Worm (Caenorhabditis elegans): ENCODE measurements around the gene clec-178.
A peak's percentile ranks its signal among the peaks of the same experiment; 100 is the strongest.

The clec-178 gene

ce11 chrIV:5653649-5654048 is at the start of gene clec-178:
Gene clec-178, plus strand, starts transcription at chrIV:5653949.
- TF ChIP-seq klf-2 (GFP tag; conservative IDR thresholded peaks at IDR 0.05): no peak
- no peak for TF ChIP-seq ref-1 (GFP tag; conservative IDR thresholded peaks at IDR 0.05)
- TF ChIP-seq med-1 (GFP tag; optimal IDR thresholded peaks at IDR 0.05; ENCODE audit: insufficient read depth): no peak
- TF ChIP-seq tab-1 (GFP tag; IDR thresholded peaks at IDR 0.05): no peak
- no peak for TF ChIP-seq T22C8.4 (GFP tag; IDR thresholded peaks at IDR 0.05)
- TF ChIP-seq ztf-23 (GFP tag; IDR thresholded peaks at IDR 0.05): no peak
- TF ChIP-seq ztf-29 (GFP tag; IDR thresholded peaks at IDR 0.05): no peak
- no peak for TF ChIP-seq cog-1 (tag; optimal IDR thresholded peaks at IDR 0.05)

ce11 chrIV:5604465-5604864 is 49.3 kb upstream of the clec-178 start:
- TF ChIP-seq med-1 (GFP tag; optimal IDR thresholded peaks at IDR 0.05; ENCODE audit: insufficient read depth) (no peak), cog-1 (tag; optimal IDR thresholded peaks at IDR 0.05) (peak; percentile 47)

- TF ChIP-seq T22C8.4 (GFP tag; IDR thresholded peaks at IDR 0.05) (no peak), cog-1 (tag; optimal IDR thresholded peaks at IDR 0.05) (no peak), ztf-29 (GFP tag; IDR thresholded peaks at IDR 0.05) (no peak), ztf-23 (GFP tag; IDR thresholded peaks at IDR 0.05) (no peak), flt-1 (GFP tag; IDR thresholded peaks at IDR 0.05) (no peak), tab-1 (GFP tag; IDR thresholded peaks at IDR 0.05) (no peak), klf-2 (GFP tag; conservative IDR thresholded peaks at IDR 0.05) (no peak), ref-1 (GFP tag; conservative IDR thresholded peaks at IDR 0.05) (no peak), med-1 (GFP tag; optimal IDR thresholded peaks at IDR 0.05; ENCODE audit: insufficient read depth) (no peak)
Measured at ce11 chrIV:5605225-5605624, 48.5 kb upstream of the clec-178 start.

- TF ChIP-seq tab-1 (GFP tag; IDR thresholded peaks at IDR 0.05) (no peak), ztf-29 (GFP tag; IDR thresholded peaks at IDR 0.05) (no peak), T22C8.4 (GFP tag; IDR thresholded peaks at IDR 0.05) (no peak), ztf-23 (GFP tag; IDR thresholded peaks at IDR 0.05) (no peak)
Measured at ce11 chrIV:5607343-5607742, 46.4 kb upstream of the clec-178 start.

DNA sequence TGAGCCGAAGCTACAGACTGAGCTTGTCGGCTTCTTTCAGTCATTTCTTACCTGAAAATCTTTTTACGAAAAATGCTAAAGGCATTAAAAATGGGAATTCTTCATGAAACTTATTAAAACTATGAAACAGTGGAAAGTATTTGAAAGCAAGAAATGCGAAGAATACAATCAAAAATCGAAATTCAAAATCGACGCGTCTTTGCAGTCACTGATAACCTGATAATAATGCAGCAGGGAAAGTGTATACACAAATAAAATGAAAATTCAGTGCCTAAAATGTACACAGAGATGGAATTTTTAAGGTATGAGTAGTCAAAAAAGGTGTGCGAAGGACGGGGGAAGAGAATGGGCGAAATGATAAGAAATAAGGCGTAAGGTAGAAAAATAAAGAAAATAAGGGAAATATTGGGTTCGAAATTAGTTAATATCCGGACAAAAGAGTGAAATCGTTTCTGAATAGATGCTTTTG is 39.2 kb upstream of the clec-178 start, which contains the start of gene C39H7.4:
Gene C39H7.4 (minus strand): TSS at position 51 of the 469 bp plus-strand sequence.
- TF ChIP-seq klf-2 (GFP tag; conservative IDR thresholded peaks at IDR 0.05): no peak
- no peak for TF ChIP-seq tab-1 (GFP tag; IDR thresholded peaks at IDR 0.05)
- TF ChIP-seq flt-1 (GFP tag; IDR thresholded peaks at IDR 0.05): no peak
- TF ChIP-seq T22C8.4 (GFP tag; IDR thresholded peaks at IDR 0.05): no peak
- no peak for TF ChIP-seq ztf-29 (GFP tag; IDR thresholded peaks at IDR 0.05)
- TF ChIP-seq med-1 (GFP tag; optimal IDR thresholded peaks at IDR 0.05; ENCODE audit: insufficient read depth): no peak
- TF ChIP-seq ztf-23 (GFP tag; IDR thresholded peaks at IDR 0.05): no peak
- TF ChIP-seq cog-1 (tag; optimal IDR thresholded peaks at IDR 0.05): no peak
- TF ChIP-seq ref-1 (GFP tag; conservative IDR thresholded peaks at IDR 0.05): no peak

DNA sequence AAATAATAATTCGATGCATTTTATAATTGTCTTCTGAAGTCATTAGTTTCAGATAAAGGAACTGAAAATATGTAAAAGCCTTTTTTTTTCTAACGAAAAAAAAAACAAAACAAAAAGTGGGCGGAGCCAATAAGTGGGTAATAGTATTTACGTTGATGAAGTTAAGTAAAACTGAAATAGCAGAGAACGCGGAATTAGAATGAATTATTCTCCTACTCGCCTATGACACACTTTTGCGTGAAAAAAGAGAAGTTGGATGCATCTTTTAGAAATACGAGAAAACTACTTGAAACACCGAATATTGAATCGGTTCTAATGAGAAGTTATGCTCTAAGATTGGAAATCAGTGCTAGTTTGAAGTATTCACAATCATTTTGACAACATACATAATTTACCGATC is 34.1 kb upstream of the clec-178 start, which contains the start of gene srsx-16:
Gene srsx-16 (minus strand): TSS at position 101 of the 400 bp plus-strand sequence.
- TF ChIP-seq med-1 (GFP tag; optimal IDR thresholded peaks at IDR 0.05; ENCODE audit: insufficient read depth) (no peak), flt-1 (GFP tag; IDR thresholded peaks at IDR 0.05) (no peak), tab-1 (GFP tag; IDR thresholded peaks at IDR 0.05) (no peak), ztf-29 (GFP tag; IDR thresholded peaks at IDR 0.05) (no peak), cog-1 (tag; optimal IDR thresholded peaks at IDR 0.05) (no peak), ref-1 (GFP tag; conservative IDR thresholded peaks at IDR 0.05) (no peak), ztf-23 (GFP tag; IDR thresholded peaks at IDR 0.05) (no peak), T22C8.4 (GFP tag; IDR thresholded peaks at IDR 0.05) (no peak), klf-2 (GFP tag; conservative IDR thresholded peaks at IDR 0.05) (no peak)

DNA sequence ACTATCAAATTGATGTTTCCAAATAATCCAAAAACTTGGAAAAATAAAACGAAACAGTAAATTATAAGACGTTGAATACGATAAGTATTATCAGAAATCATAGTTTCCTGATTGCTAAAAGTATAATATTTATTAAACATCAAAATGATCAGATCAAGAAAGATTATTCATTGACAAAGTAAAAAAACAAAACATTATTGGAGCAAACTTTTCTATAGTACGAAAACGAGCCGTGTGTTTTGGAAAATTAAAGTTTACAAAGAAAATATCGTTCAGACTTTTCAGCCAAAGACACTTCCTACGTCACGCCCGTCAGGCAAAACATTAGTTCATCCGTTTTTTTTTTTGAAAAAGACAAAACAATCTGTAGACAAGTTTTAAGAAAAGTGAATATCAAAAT is 30.0 kb upstream of the clec-178 start, which contains the start of gene srsx-15:
Gene srsx-15 (minus strand): TSS at position 101 of the 400 bp plus-strand sequence.
- no peak for TF ChIP-seq klf-2 (GFP tag; conservative IDR thresholded peaks at IDR 0.05)
- TF ChIP-seq med-1 (GFP tag; optimal IDR thresholded peaks at IDR 0.05; ENCODE audit: insufficient read depth): no peak
- no peak for TF ChIP-seq cog-1 (tag; optimal IDR thresholded peaks at IDR 0.05)
- TF ChIP-seq ref-1 (GFP tag; conservative IDR thresholded peaks at IDR 0.05): no peak
- no peak for TF ChIP-seq T22C8.4 (GFP tag; IDR thresholded peaks at IDR 0.05)
- no peak for TF ChIP-seq ztf-29 (GFP tag; IDR thresholded peaks at IDR 0.05)
- no peak for TF ChIP-seq ztf-23 (GFP tag; IDR thresholded peaks at IDR 0.05)
- no peak for TF ChIP-seq tab-1 (GFP tag; IDR thresholded peaks at IDR 0.05)
- no peak for TF ChIP-seq flt-1 (GFP tag; IDR thresholded peaks at IDR 0.05)

ce11 chrIV:5627056-5627455 is 26.7 kb upstream of the clec-178 start, which contains the start of gene srsx-14:
Gene srsx-14, minus strand, starts transcription at chrIV:5627156.
- TF ChIP-seq med-1 (GFP tag; optimal IDR thresholded peaks at IDR 0.05; ENCODE audit: insufficient read depth): no peak
- no peak for TF ChIP-seq klf-2 (GFP tag; conservative IDR thresholded peaks at IDR 0.05)
- TF ChIP-seq flt-1 (GFP tag; IDR thresholded peaks at IDR 0.05): no peak
- TF ChIP-seq cog-1 (tag; optimal IDR thresholded peaks at IDR 0.05): no peak
- TF ChIP-seq ref-1 (GFP tag; conservative IDR thresholded peaks at IDR 0.05): no peak
- TF ChIP-seq ztf-23 (GFP tag; IDR thresholded peaks at IDR 0.05): no peak
- no peak for TF ChIP-seq T22C8.4 (GFP tag; IDR thresholded peaks at IDR 0.05)

DNA sequence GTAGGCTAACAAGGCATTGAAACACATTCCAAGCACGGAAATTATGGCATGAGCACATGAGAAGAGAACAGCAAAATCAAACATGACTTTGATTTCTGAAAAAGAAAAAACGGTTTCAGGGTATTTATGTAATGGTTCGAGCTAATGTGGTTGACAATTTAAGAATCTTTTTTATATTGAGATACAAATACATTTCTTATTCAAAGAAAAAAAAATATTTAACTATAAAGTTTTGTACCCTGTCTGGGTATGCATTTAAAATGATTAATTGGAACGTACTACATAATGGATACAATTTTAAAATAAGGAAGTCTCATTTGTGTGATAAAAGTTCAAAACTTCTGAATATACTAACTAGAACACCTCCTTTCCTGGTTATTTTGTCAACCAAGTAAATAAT is 23.6 kb upstream of the clec-178 start, which contains the start of gene srd-12:
Gene srd-12 (minus strand): TSS at position 101 of the 400 bp plus-strand sequence.
- TF ChIP-seq tab-1 (GFP tag; IDR thresholded peaks at IDR 0.05) (no peak), flt-1 (GFP tag; IDR thresholded peaks at IDR 0.05) (no peak), ztf-29 (GFP tag; IDR thresholded peaks at IDR 0.05) (no peak), med-1 (GFP tag; optimal IDR thresholded peaks at IDR 0.05; ENCODE audit: insufficient read depth) (no peak), ref-1 (GFP tag; conservative IDR thresholded peaks at IDR 0.05) (no peak), T22C8.4 (GFP tag; IDR thresholded peaks at IDR 0.05) (no peak), ztf-23 (GFP tag; IDR thresholded peaks at IDR 0.05) (no peak), klf-2 (GFP tag; conservative IDR thresholded peaks at IDR 0.05) (no peak), cog-1 (tag; optimal IDR thresholded peaks at IDR 0.05) (no peak)

DNA sequence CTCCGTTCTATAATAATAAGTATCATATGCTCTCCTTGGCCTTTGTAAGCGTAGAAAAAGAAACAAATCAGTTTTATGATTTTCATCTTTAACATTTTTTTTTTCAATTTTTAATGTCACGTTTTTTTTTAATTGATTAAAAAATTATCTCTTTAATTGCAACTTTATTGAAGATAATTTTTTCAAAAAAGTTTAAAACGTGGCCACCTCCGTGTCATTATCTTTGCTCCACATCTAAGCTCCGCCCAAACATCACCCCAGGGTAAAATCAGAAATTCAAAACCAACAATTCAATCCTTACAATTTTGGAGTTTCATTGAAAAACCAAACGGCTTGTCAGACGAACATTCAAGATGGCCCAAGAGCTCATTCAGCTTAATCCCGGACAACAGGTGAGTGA is 22.1 kb upstream of the clec-178 start, which contains the start of gene ttbk-8.2:
Gene ttbk-8.2 (plus strand): TSS at position 301 of the 400 bp plus-strand sequence.
- no peak for TF ChIP-seq T22C8.4 (GFP tag; IDR thresholded peaks at IDR 0.05)

Data from whole organism, midembryonic.